Fruit fly (Drosophila melanogaster) whole organism, wandering third instar larva: ENCODE results near the gene CG15561.

Experiments used
- CG32264 ChIP-seq: fragments of 200-800 bp; sonication (Bioruptor generic); optimal IDR thresholded peaks from 2 replicates; lab custom pipeline; 2016; ENCODE audit warnings: missing biosample characterization, missing genetic modification characterization
- CG9705 ChIP-seq: fragments of 200-800 bp; sonication (Bioruptor generic); optimal IDR thresholded peaks from 2 replicates; lab custom pipeline; 2018; ENCODE audit warnings: missing biosample characterization, mild to moderate bottlenecking, missing genetic modification characterization
- CrebA ChIP-seq: fragments of 200-800 bp; sonication (Bioruptor generic); optimal IDR thresholded peaks from 2 replicates; lab custom pipeline; 2016; ENCODE audit warnings: missing biosample characterization, mild to moderate bottlenecking, missing genetic modification characterization, borderline replicate concordance
- Dif ChIP-seq: fragments of 200-275, 200-300 bp; sonication (Bioruptor generic); optimal IDR thresholded peaks from 2 replicates; lab custom pipeline; 2018; ENCODE audit warnings: missing biosample characterization, missing genetic modification characterization; ENCODE audit not compliant: partially characterized antibody
- GATAd ChIP-seq: sonication (Bioruptor generic); optimal IDR thresholded peaks from 2 replicates; lab custom pipeline; 2016; ENCODE audit warnings: missing biosample characterization, missing genetic modification characterization
- HLH106 ChIP-seq: fragments of 200-800 bp; optimal IDR thresholded peaks from 3 replicates; lab custom pipeline; 2019; ENCODE audit warnings: missing biosample characterization, mild to moderate bottlenecking, missing genetic modification characterization, moderate library complexity
- Hnf4 ChIP-seq: fragments of 200-800 bp; sonication (Bioruptor generic); optimal IDR thresholded peaks from 2 replicates; lab custom pipeline; 2016; ENCODE audit warnings: missing biosample characterization, mild to moderate bottlenecking, missing genetic modification characterization
- Hr78 ChIP-seq: fragments of >200 bp; optimal IDR thresholded peaks from 2 replicates; lab custom pipeline; 2017; ENCODE audit warnings: missing biosample characterization, missing genetic modification characterization
- Hr83 ChIP-seq: fragments of 200-300 bp; sonication (Bioruptor generic); optimal IDR thresholded peaks from 2 replicates; lab custom pipeline; 2016; ENCODE audit warnings: missing biosample characterization, mild to moderate bottlenecking, missing genetic modification characterization, moderate library complexity; ENCODE audit not compliant: poor library complexity, severe bottlenecking
- Jra ChIP-seq: sonication (Bioruptor generic); optimal IDR thresholded peaks from 2 replicates; lab custom pipeline; 2016; ENCODE audit warnings: missing biosample characterization, missing genetic modification characterization
- OdsH ChIP-seq: fragments of 200-800 bp; sonication (Bioruptor generic); optimal IDR thresholded peaks from 2 replicates; lab custom pipeline; 2016; ENCODE audit warnings: missing biosample characterization, mild to moderate bottlenecking, missing genetic modification characterization
- Rel ChIP-seq, 2 experiments: fragments of 200-800 bp; sonication (Bioruptor generic) in 1 of 2; optimal IDR thresholded peaks; 2 replicates in 1 of 2; 3 replicates in 1 of 2; lab custom pipeline; 2016 to 2019; ENCODE audit warnings: mild to moderate bottlenecking in 2 of 2, missing biosample characterization in 2 of 2, missing genetic modification characterization in 2 of 2, moderate library complexity in 1 of 2
- Sp1 ChIP-seq: fragments of 200-800 bp; sonication (Bioruptor generic); optimal IDR thresholded peaks from 3 replicates; lab custom pipeline; 2019; ENCODE audit warnings: missing biosample characterization, mild to moderate bottlenecking, missing genetic modification characterization, moderate library complexity
- br ChIP-seq: fragments of 200-800 bp; sonication (Bioruptor generic); optimal IDR thresholded peaks from 2 replicates; lab custom pipeline; 2016; ENCODE audit warnings: missing biosample characterization, missing genetic modification characterization
- brk ChIP-seq: fragments of 200-800 bp; sonication (Bioruptor generic); optimal IDR thresholded peaks from 2 replicates; lab custom pipeline; 2016; ENCODE audit warnings: missing biosample characterization, mild to moderate bottlenecking, missing genetic modification characterization
- dl ChIP-seq, 2 experiments: fragments of 175-275, 200-275 bp in 1 of 2; fragments of 200-275 bp in 1 of 2; sonication (Bioruptor generic); optimal IDR thresholded peaks; lab custom pipeline; 2018; ENCODE audit warnings: mild to moderate bottlenecking in 2 of 2, missing biosample characterization in 2 of 2, missing genetic modification characterization in 2 of 2, moderate library complexity in 2 of 2; ENCODE audit not compliant: partially characterized antibody in 2 of 2, insufficient read depth in 1 of 2
- dmrt93B ChIP-seq: fragments of 200-800 bp; sonication (Bioruptor generic); optimal IDR thresholded peaks from 2 replicates; lab custom pipeline; 2018; ENCODE audit warnings: missing biosample characterization, mild to moderate bottlenecking, missing genetic modification characterization
- ey ChIP-seq: fragments of 200-800 bp; sonication (Bioruptor generic); optimal IDR thresholded peaks from 2 replicates; lab custom pipeline; 2016; ENCODE audit warnings: missing biosample characterization, missing genetic modification characterization
- foxo ChIP-seq, 2 experiments: fragments of 200-800 bp; sonication (Bioruptor generic); optimal IDR thresholded peaks; 2 replicates in 1 of 2; 3 replicates in 1 of 2; lab custom pipeline; 2016 to 2017; ENCODE audit warnings: missing biosample characterization in 2 of 2, missing genetic modification characterization in 2 of 2
- fru ChIP-seq: fragments of 200-800 bp; sonication (Bioruptor generic); optimal IDR thresholded peaks from 3 replicates; lab custom pipeline; 2016; ENCODE audit warnings: missing biosample characterization, mild to moderate bottlenecking, missing genetic modification characterization
- h ChIP-seq: fragments of 200-800 bp; sonication (Bioruptor generic); optimal IDR thresholded peaks from 3 replicates; lab custom pipeline; 2016; ENCODE audit warnings: missing biosample characterization, mild to moderate bottlenecking, missing genetic modification characterization
- jim ChIP-seq: fragments of 175-275, 200-325 bp; sonication (Bioruptor generic); optimal IDR thresholded peaks from 2 replicates; lab custom pipeline; 2016; ENCODE audit warnings: missing biosample characterization, mild to moderate bottlenecking, missing genetic modification characterization
- lola ChIP-seq: fragments of >200 bp; optimal IDR thresholded peaks from 2 replicates; lab custom pipeline; 2017; ENCODE audit warnings: missing biosample characterization, missing genetic modification characterization
- pan ChIP-seq: fragments of >200 bp; optimal IDR thresholded peaks from 2 replicates; lab custom pipeline; 2017
- psq ChIP-seq: fragments of 200-800 bp; sonication (Bioruptor generic); optimal IDR thresholded peaks from 3 replicates; lab custom pipeline; 2017; ENCODE audit warnings: missing biosample characterization, mild to moderate bottlenecking, missing genetic modification characterization, moderate library complexity
- rgr ChIP-seq: fragments of 200-800 bp; sonication (Bioruptor generic); optimal IDR thresholded peaks from 3 replicates; lab custom pipeline; 2016; ENCODE audit warnings: missing biosample characterization, mild to moderate bottlenecking, missing genetic modification characterization
- sage ChIP-seq: fragments of 200-800 bp; sonication (Bioruptor generic); optimal IDR thresholded peaks from 2 replicates; lab custom pipeline; 2016; ENCODE audit warnings: missing biosample characterization, mild to moderate bottlenecking, missing genetic modification characterization
- sv ChIP-seq: fragments of 200-800 bp; sonication (Bioruptor generic); optimal IDR thresholded peaks from 3 replicates; lab custom pipeline; 2016; ENCODE audit warnings: missing biosample characterization, missing genetic modification characterization
- tai ChIP-seq: sonication (Bioruptor generic); optimal IDR thresholded peaks from 2 replicates; lab custom pipeline; 2016; ENCODE audit warnings: missing biosample characterization, missing genetic modification characterization
- woc ChIP-seq: sonication (Bioruptor generic); optimal IDR thresholded peaks from 2 replicates; lab custom pipeline; 2016; ENCODE audit warnings: missing biosample characterization, mild to moderate bottlenecking, missing genetic modification characterization

Gene CG15561

DNA sequence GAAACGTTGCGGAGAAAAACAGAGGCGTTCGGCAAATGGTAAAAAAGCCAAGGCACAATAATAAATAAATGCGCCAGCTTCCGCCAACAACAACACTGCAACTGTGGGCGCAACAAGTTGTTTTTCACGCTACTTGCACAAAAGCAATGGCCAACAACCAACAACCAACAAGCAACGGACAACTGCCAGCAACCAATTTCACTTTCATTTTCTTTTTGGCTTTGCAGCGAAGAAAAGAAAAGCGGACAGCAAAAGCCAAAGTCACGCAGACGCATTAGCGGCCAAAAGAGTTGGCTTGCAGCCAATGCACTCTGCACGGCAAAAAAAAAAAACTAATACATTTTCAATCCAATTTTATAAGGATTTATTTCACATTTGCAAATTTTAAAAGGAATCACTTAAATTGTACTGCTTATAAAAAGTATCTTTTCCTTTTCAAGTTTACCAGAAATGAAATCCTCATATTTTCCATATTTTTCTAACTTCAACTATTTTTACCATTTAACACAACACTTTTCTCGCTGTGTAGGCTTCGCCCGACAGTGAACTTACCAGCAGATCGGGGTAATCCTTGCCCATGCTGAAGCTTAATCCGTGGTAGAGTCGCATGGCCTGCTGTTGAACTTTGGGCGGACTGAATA lies 35.5 kb upstream of the CG15561 start:
- no peak for TF ChIP-seq sv (GFP tag; lab: Kevin White, UChicago)

DNA sequence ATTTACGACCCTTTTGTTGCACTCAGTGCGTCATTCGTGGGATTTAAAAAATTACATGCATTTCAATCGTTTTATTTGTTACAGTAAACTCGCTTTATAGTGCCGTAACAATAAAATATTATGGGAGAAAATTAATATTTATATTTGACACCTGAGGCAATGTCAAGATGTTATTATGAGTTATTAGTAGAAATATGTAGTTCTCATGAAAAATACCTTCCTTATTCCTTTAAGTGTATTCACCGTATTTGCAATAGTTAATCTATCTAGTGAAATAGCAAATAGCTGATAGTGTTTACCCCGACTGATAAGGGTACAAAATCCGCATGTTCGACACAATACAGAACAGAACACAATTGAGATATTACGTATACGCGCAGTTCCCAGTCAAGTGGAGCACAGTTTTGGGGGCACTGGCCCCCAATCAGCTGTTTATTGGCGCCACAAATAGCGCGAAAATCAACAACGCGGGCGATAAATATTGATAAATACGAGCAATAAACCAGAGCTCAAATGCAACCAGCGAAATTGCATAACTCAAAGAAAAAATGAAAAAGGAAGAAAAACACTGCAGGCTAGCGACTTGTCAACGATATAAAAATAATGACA lies 34.8 kb upstream of the CG15561 start:
- no peak for TF ChIP-seq woc (GFP tag; lab: Kevin White, UChicago)

DNA sequence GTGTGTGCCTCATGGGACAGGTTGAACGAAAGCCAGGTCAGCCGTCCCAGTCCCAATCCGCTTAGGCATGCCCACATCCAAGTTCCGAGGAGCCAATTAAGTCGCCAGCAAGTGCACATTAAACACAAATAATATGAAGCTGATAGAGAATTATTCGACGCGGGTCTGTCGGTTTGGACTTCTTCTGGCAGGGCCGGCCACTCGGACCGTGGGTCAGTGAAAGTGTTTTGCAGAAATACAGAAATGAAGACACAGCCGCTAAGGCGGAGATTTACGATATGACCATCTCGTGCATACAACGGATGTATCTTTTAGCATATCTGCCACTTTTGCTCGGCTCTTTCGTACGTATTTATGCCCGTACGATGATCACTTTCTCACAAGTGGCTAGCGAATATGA lies 32.5 kb upstream of the CG15561 start:
- no peak for TF ChIP-seq brk (GFP tag; lab: Kevin White, UChicago)
- no peak for TF ChIP-seq fru (GFP tag; lab: Kevin White, UChicago)
- no peak for TF ChIP-seq lola
- TF ChIP-seq br (GFP tag; lab: Kevin White, UChicago) = no peak
- no peak for TF ChIP-seq dl (GFP tag; optimal IDR thresholded peaks at IDR 0.05; lab: Kevin White, UChicago; ENCODE audit: insufficient read depth in 1 of 2, partially characterized antibody in 2 of 2)
- TF ChIP-seq HLH106 (tag; lab: Kevin White, UChicago) = no peak
- TF ChIP-seq CG32264 = no peak
- TF ChIP-seq ey (GFP tag; lab: Kevin White, UChicago) = no peak
- no peak for TF ChIP-seq Dif (GFP tag; lab: Kevin White, UChicago)
- TF ChIP-seq Jra (GFP tag; lab: Kevin White, UChicago) = no peak

- TF ChIP-seq fru (GFP tag; lab: Kevin White, UChicago) (peak; percentile 37), Hr83 (GFP tag; lab: Kevin White, UChicago) (no peak), sv (GFP tag; lab: Kevin White, UChicago) (peak; percentile 21), tai (GFP tag; lab: Kevin White, UChicago) (no peak), h (GFP tag; lab: Kevin White, UChicago) (peak; percentile 13), pan (lab: Kevin White, UChicago) (no peak), dmrt93B (no peak), foxo (GFP tag; optimal IDR thresholded peaks at IDR 0.05; lab: Kevin White, UChicago) (peak in 1 of 2 experiments; percentile 15), CrebA (no peak), Hr78 (GFP tag; lab: Kevin White, UChicago) (no peak), GATAd (GFP tag; lab: Kevin White, UChicago) (no peak), HLH106 (tag; lab: Kevin White, UChicago) (peak; percentile 29), Rel (GFP tag; optimal IDR thresholded peaks at IDR 0.05; lab: Kevin White, UChicago) (no peak), Rel (tag; optimal IDR thresholded peaks at IDR 0.05; lab: Kevin White, UChicago) (no peak)
Measured at dm6 chr3R:31247281-31247995, 31.7 kb upstream of the CG15561 start.

DNA sequence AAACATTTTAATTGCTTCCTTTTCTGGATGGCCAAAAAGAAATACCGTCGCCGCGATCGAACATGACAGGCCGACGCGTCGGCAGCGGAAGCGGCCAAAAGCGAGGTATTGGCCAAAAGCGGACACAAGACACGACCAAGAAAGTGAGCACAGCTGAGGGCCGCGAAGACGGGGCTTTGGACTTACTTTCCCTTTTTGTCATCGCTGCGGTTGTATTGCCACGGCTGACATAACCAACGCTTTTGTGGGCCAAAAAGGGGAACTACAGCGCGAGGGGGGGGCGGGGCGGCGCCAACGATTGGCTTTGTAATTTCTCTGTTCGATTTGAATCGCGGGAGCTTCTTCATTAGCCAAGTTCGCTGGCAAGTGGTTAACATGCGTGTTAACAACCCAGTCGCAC lies 30.0 kb upstream of the CG15561 start:
- TF ChIP-seq OdsH (GFP tag; lab: Kevin White, UChicago) = no peak
- no peak for TF ChIP-seq sage
- TF ChIP-seq h (GFP tag; lab: Kevin White, UChicago) = no peak
- TF ChIP-seq Sp1 (GFP tag; lab: Kevin White, UChicago) = no peak
- no peak for TF ChIP-seq pan (lab: Kevin White, UChicago)
- no peak for TF ChIP-seq rgr (GFP tag; lab: Kevin White, UChicago)
- TF ChIP-seq Hnf4 (GFP tag; lab: Kevin White, UChicago) = no peak
- TF ChIP-seq br (GFP tag; lab: Kevin White, UChicago) = no peak
- no peak for TF ChIP-seq tai (GFP tag; lab: Kevin White, UChicago)
- no peak for TF ChIP-seq Hr78 (GFP tag; lab: Kevin White, UChicago)
- TF ChIP-seq fru (GFP tag; lab: Kevin White, UChicago) = no peak
- no peak for TF ChIP-seq CG9705 (GFP tag; lab: Kevin White, UChicago)
- no peak for TF ChIP-seq dmrt93B
- TF ChIP-seq Hr83 (GFP tag; lab: Kevin White, UChicago) = no peak
- no peak for TF ChIP-seq Rel (GFP tag; optimal IDR thresholded peaks at IDR 0.05; lab: Kevin White, UChicago)
- no peak for TF ChIP-seq Rel (tag; optimal IDR thresholded peaks at IDR 0.05; lab: Kevin White, UChicago)
- no peak for TF ChIP-seq brk (GFP tag; lab: Kevin White, UChicago)
- TF ChIP-seq jim (GFP tag; lab: Kevin White, UChicago) = no peak
- TF ChIP-seq Dif (GFP tag; lab: Kevin White, UChicago) = no peak
- TF ChIP-seq psq (GFP tag; lab: Kevin White, UChicago) = no peak
- TF ChIP-seq HLH106 (tag; lab: Kevin White, UChicago) = no peak
